Worm (Caenorhabditis elegans) whole organism, late embryonic: Measurements from ENCODE around the gene ZK666.15.

Experiments used
- F13H6.1 ChIP-seq: sonication (generic microtip); optimal IDR thresholded peaks from 2 replicates; lab custom pipeline; 2016; ENCODE audit warnings: missing genetic modification characterization, missing compliant biosample characterization
- K09A11.1 ChIP-seq: sonication (generic microtip); optimal IDR thresholded peaks from 2 replicates; lab custom pipeline; 2017; ENCODE audit warnings: antibody characterized with exemption, mild to moderate bottlenecking, missing genetic modification characterization, missing compliant biosample characterization; ENCODE audit not compliant: insufficient read depth
- ahr-1 ChIP-seq: sonication (generic microtip); optimal IDR thresholded peaks from 2 replicates; lab custom pipeline; 2016; ENCODE audit warnings: missing genetic modification characterization, missing compliant biosample characterization
- ceh-2 ChIP-seq: sonication (generic microtip); optimal IDR thresholded peaks from 2 replicates; lab custom pipeline; 2016; ENCODE audit warnings: missing genotype, missing genetic modification characterization, missing compliant biosample characterization
- elt-2 ChIP-seq: sonication (generic microtip); optimal IDR thresholded peaks from 2 replicates; lab custom pipeline; 2016; ENCODE audit warnings: missing genetic modification reagents, missing genetic modification characterization, missing compliant biosample characterization
- fax-1 ChIP-seq: sonication (generic microtip); optimal IDR thresholded peaks from 2 replicates; lab custom pipeline; 2016; ENCODE audit warnings: missing genotype, missing genetic modification characterization, missing compliant biosample characterization
- odd-2 ChIP-seq: sonication (generic microtip); optimal IDR thresholded peaks from 2 replicates; lab custom pipeline; 2017; ENCODE audit warnings: antibody characterized with exemption, mild to moderate bottlenecking, missing genetic modification characterization, missing compliant biosample characterization
- tbx-2 ChIP-seq: sonication (generic microtip); optimal IDR thresholded peaks from 2 replicates; lab custom pipeline; 2016; ENCODE audit warnings: missing genetic modification characterization, missing compliant biosample characterization
- zip-5 ChIP-seq: sonication (generic microtip); optimal IDR thresholded peaks from 2 replicates; lab custom pipeline; 2016; ENCODE audit warnings: missing genetic modification characterization, missing compliant biosample characterization

DNA sequence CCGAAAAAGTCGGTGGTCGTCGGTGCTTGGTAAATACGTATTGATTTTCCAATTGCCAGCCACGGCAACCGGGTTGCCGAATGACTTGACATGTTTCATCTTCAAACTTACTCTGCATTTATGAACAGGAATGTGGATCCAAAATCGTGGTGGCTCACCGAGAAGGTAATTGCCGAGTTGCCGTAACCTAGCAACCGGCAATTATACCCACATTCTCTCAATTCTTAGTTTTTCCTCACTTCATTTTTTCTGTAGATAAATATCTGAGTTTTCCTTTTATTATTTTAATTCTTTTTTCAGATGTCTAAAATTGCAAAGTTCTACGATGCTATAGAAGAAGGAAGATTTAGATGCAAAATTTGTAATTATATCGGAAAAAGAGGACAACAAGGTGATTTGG lies 34.2 kb upstream of the ZK666.15 start, which contains the start of gene ZK673.4:
- TF ChIP-seq K09A11.1 (tag; lab: Kevin White, UChicago) (no peak), ahr-1 (tag; lab: Kevin White, UChicago) (no peak), ceh-2 (tag; lab: Kevin White, UChicago) (no peak), zip-5 (tag; lab: Kevin White, UChicago) (no peak), F13H6.1 (tag; lab: Kevin White, UChicago) (no peak), tbx-2 (no peak), fax-1 (tag; lab: Kevin White, UChicago) (no peak), elt-2 (tag; lab: Kevin White, UChicago) (no peak), odd-2 (tag; lab: Kevin White, UChicago) (no peak)
